Worm (Caenorhabditis elegans): Measurements from ENCODE around the gene snf-10.
A peak's percentile ranks its signal among the peaks of the same experiment; 100 is the strongest.

DNA sequence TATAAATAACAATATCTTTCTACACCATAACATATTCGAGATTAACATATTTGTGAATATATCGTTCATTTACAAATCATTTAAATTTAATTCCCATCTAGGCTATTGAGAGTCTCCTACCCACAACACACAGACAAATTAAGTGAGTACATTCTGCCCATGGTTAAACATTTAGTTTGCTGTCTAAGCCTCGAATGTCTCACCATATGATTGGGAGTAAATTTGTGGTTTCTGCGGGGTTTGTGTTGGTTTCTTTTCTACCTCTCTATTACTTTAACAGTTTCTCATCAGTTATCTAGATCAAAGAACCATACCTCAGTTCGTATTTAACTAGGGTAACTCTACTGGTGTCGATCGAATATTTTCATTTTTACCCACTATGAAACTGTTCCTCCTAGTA lies 42.2 kb downstream of the snf-10 start, which contains the start of gene ugt-2:
- TF ChIP-seq ZK546.5 (tag; optimal IDR thresholded peaks at IDR 0.05) (no peak), nhr-12 (tag; optimal IDR thresholded peaks at IDR 0.05) (no peak), unc-62 (GFP tag; optimal IDR thresholded peaks at IDR 0.05) (no peak), crh-2 (tag; optimal IDR thresholded peaks at IDR 0.05) (peak; percentile 14), elt-1 (tag; optimal IDR thresholded peaks at IDR 0.05) (no peak), nhr-11 (tag; optimal IDR thresholded peaks at IDR 0.05) (no peak), snpc-4 (tag; optimal IDR thresholded peaks at IDR 0.05) (no peak), lsy-2 (tag; optimal IDR thresholded peaks at IDR 0.05) (no peak), unc-39 (tag; optimal IDR thresholded peaks at IDR 0.05) (no peak), nhr-23 (tag; optimal IDR thresholded peaks at IDR 0.05) (no peak), sma-9 (GFP tag; optimal IDR thresholded peaks at IDR 0.05) (peak; percentile 53), sma-9 (tag; optimal IDR thresholded peaks at IDR 0.05) (no peak), sma-3 (GFP tag; optimal IDR thresholded peaks at IDR 0.05) (no peak)
